Worm (Caenorhabditis elegans) whole organism, L4/young adult: ENCODE results near the gene R11G1.2.

Experiments
- W03F9.2 ChIP-seq: fragments of 150-350 bp; optimal IDR thresholded peaks from 2 replicates; lab custom pipeline; 2014; ENCODE audit warnings: missing biosample characterization, missing genetic modification characterization
- dao-5 ChIP-seq: sonication (generic microtip); optimal IDR thresholded peaks from 2 replicates; lab custom pipeline; 2016; ENCODE audit warnings: missing genotype, missing genetic modification characterization, moderate library complexity, missing compliant biosample characterization
- him-1 ChIP-seq: sonication (generic microtip); optimal IDR thresholded peaks from 2 replicates; lab custom pipeline; 2016; ENCODE audit warnings: missing genotype, missing genetic modification reagents, missing genetic modification characterization, missing compliant biosample characterization

R11G1.2 gene

DNA sequence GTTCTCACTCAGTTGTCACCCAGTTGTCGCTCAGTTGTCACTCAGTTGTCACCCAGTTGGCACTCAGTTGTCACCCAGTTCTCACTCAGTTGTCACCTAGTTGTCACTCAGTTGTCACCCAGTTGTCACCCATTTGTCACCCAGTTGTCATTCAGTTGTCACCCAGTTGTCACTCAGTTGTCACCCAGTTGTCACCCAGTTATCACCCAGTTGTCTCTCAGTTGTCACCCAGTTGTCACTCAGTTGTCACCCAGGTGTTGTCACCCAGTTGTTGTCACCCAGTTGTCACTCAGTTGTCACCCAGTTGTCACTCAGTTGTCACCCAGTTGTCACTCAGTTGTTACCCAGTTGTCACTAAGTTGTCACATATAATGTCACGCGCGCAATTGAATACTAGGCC, 18.9 kb upstream of the R11G1.2 start:
- TF ChIP-seq dao-5 (tag; lab: Kevin White, UChicago) (no peak), W03F9.2 (tag; lab: Kevin White, UChicago) (no peak), him-1 (tag; lab: Kevin White, UChicago) (no peak)

DNA sequence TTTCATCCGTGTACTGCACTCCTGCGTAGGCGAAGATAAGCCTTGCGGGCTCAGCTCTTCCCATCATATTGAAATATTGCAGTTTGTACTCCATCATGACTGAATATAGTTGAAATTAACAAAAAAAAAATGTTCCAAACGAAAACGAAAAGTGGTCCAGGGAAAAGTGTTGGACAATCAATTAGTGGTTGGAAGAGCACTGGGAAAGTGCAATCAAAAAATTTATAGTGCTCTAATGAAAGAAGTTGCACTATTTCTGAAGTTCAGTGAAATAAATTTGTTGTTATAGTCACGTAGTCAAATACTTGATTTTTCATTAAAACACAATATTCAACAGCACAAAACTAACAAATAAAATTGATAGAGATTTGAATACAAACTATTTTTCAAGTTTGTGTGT, 16.8 kb upstream of the R11G1.2 start, which contains the start of gene gst-11:
Gene gst-11 (minus strand): TSS at position 101 of the 400 bp plus-strand sequence.
- TF ChIP-seq W03F9.2 (tag; lab: Kevin White, UChicago): no peak
- TF ChIP-seq dao-5 (tag; lab: Kevin White, UChicago): no peak
- TF ChIP-seq him-1 (tag; lab: Kevin White, UChicago): no peak

DNA sequence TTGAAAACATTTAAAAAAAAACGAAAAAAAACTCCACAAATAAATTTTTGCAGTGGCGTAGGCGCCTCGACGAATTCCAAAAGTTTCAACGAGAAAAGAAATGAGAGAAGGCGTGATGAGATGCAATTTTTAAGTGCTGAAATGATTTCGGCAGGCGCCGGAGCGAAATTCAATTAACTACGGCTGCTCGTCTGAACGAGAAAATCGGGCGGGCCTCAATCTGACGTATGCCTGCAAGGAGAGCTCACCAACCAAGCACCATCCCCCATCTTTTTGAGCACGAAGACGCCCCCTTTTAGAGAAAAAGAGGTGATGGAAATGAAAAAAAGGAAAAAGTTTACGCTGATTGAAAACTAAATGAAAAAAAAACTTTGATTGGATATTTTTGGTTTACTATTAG, 15.6 kb upstream of the R11G1.2 start:
- TF ChIP-seq dao-5 (tag; lab: Kevin White, UChicago): no peak
- TF ChIP-seq W03F9.2 (tag; lab: Kevin White, UChicago): no peak
- TF ChIP-seq him-1 (tag; lab: Kevin White, UChicago): no peak

ce11 chrX:3644796-3645195, 5.6 kb upstream of the R11G1.2 start, which contains the start of gene tmem-24:
Gene tmem-24, minus strand, starts transcription at chrX:3644896.
- TF ChIP-seq dao-5 (tag; lab: Kevin White, UChicago) (no peak), him-1 (tag; lab: Kevin White, UChicago) (no peak), W03F9.2 (tag; lab: Kevin White, UChicago) (no peak)

DNA sequence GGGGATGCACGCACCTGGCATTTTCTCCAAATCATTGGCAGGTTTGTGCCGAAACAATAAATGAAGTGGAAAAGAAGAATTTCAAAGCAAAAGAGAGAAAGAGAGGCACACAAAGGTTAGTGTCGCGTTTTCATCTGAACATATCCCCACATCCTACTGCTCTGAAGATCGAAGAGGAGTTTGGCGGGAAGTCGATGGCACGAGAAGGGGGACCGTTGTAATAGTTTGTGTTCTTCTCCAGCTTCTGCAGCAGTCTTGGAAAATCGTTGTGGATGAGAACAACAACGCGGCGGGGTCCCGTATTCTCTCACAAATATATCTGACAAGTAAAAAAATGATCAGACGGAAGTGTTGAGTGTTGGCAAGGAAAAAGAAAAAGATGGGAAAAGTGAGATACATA, 4.5 kb upstream of the R11G1.2 start:
- TF ChIP-seq him-1 (tag; lab: Kevin White, UChicago): no peak

DNA sequence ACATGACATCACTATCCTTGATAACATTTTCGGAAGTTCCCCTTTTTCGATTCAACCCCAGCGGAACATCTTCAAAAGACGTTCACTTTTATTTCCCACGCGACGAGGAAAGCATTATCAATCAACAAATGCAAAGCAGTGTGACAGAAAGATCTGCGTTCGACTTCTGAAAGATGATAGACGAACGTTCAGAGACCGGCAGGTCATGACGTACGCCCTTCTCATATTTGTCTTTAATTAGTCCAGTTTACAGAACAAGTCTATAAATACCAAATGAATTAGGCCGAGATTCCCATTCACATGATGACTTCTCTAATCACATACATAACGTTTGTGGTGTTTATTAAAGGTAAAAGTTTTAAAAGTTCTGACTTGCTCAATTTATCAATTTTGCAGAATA, 4.2 kb downstream of the R11G1.2 start, which contains the start of gene R11G1.11:
Gene R11G1.11 (plus strand): TSS at position 301 of the 400 bp plus-strand sequence.
- no peak for TF ChIP-seq him-1 (tag; lab: Kevin White, UChicago)
- no peak for TF ChIP-seq W03F9.2 (tag; lab: Kevin White, UChicago)

ce11 chrX:3655972-3656371, 5.6 kb downstream of the R11G1.2 start, which contains the start of gene R11G1.7:
Gene R11G1.7, plus strand, starts transcription at chrX:3656272.
- TF ChIP-seq dao-5 (tag; lab: Kevin White, UChicago) (no peak), him-1 (tag; lab: Kevin White, UChicago) (no peak), W03F9.2 (tag; lab: Kevin White, UChicago) (no peak)

DNA sequence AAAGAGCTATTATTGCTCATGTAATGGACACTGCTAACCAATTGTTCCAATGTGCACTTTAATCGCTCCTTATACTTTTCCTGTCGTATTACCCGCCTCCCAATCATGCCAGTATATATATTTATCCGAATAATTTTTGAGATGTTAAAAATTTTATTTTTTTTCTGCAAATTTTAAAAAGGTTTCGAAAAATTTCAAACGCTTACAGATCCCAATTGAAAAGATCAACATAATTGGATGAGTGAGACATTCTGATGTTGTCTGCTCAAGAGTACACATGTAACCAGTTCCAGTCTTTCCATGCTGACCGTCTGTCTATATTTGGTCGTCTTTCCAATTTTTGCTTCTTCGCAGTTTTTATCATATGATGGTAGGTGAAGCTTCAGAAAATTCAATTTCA, 8.8 kb downstream of the R11G1.2 start, which contains the start of gene R11G1.1:
Gene R11G1.1 (plus strand): TSS at position 301 of the 400 bp plus-strand sequence.
- TF ChIP-seq dao-5 (tag; lab: Kevin White, UChicago) (no peak), W03F9.2 (tag; lab: Kevin White, UChicago) (no peak), him-1 (tag; lab: Kevin White, UChicago) (no peak)

DNA sequence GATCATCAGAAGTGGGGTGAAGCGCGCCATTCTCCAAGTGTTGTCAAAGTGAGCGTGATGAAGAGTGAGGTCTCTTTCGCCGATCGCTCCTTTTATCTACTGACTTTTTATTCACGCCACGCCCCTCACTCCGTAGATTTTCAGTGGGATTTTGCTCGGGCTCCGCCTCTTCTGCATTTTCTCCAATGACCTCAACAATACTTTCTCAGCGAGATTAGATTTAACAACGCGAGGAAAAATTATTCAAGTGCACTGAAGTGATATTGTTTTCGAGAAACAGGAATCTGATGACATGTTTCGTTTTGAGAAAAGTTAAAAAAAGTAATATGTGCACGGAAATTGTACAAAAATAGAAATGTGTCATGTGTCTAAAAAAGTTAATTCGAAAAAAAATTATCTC, 18.4 kb downstream of the R11G1.2 start, which contains the start of gene snet-1:
Gene snet-1 (minus strand): TSS at position 101 of the 400 bp plus-strand sequence.
- TF ChIP-seq him-1 (tag; lab: Kevin White, UChicago) (no peak), dao-5 (tag; lab: Kevin White, UChicago) (no peak), W03F9.2 (tag; lab: Kevin White, UChicago) (no peak)

DNA sequence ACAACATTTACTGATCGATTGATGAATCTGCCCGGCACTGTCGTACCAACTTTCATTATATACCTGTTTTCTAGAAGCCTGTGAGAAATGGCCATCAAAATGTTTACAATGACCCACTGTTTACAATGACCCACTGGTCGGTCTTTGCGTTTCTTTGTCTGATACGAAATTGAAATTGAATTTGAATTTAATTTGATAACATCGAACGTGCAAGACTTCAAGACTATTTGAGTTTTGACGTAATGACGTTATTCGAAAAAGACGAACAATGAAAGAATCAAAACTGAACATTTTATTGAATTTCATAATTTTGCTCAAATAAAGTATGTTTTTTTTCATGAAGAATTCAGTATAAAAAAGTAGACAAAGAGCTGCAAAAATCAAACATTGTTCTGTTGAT, 21.6 kb downstream of the R11G1.2 start, which contains the start of gene C02F12.5:
Gene C02F12.5 (minus strand): TSS at position 101 of the 400 bp plus-strand sequence.
- TF ChIP-seq dao-5 (tag; lab: Kevin White, UChicago): no peak
- no peak for TF ChIP-seq W03F9.2 (tag; lab: Kevin White, UChicago)
- TF ChIP-seq him-1 (tag; lab: Kevin White, UChicago): no peak

DNA sequence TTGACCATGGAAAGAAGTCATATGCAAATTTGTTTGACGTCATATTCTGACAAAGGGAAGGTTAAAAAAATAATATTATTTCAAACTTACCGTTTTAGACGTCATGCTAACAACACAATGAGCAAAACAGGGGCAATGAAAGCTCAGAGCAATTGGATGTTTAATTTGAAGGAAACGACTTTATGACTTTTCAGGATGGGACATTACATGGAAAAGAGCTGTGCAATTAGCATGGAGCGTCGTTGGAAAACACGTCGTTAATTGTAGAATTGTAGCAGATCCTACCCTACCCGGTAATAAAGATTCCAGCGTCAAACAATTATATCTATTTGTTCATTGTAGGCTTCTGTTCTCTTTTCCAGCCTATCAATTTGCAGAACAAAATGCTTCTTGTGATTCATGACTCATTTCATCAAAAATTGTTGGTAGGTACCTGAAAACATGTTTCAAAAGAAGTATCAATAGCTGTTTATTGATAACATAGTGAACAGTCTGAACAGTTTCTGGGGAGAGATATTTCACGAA, 23.2 kb downstream of the R11G1.2 start, which contains the start of gene ceh-63:
Gene ceh-63 (minus strand): TSS at position 475 of the 525 bp plus-strand sequence.
- no peak for TF ChIP-seq W03F9.2 (tag; lab: Kevin White, UChicago)
- no peak for TF ChIP-seq dao-5 (tag; lab: Kevin White, UChicago)
- no peak for TF ChIP-seq him-1 (tag; lab: Kevin White, UChicago)

DNA sequence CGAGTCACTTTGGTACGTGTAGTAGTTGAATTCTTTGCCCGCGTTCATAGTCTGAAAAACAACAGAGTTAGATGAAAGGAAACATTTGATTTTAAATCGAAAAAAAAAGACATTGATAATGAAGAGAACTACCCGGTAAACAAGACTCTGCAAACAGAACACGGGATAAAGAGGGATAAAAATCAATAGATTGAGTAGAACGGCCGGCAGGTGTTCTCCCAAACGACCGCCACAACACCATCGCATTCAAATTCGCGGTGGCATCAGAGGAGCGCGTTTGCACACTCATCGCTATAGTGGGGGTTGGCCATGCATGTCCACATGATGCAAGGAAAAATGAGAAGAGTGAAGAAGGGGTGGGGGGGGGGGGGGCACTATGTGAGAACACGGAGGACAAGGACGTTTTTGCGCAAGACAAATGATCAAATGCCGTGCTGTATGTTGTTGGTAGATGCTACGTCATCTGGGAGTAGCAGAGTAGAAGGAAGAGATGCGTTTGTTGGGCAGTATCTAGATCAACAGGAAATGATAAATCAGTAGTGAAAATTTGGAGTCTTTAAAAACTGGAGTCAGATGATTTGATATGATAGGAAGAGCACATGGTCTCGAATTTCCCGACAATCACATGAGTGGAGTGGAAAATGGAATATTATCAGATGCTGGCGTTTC, 28.2 kb downstream of the R11G1.2 start, which contains the start of gene tag-52:
Gene tag-52 (minus strand): TSS at position 51 of the 669 bp plus-strand sequence.
- no peak for TF ChIP-seq him-1 (tag; lab: Kevin White, UChicago)
- TF ChIP-seq W03F9.2 (tag; lab: Kevin White, UChicago): no peak
- no peak for TF ChIP-seq dao-5 (tag; lab: Kevin White, UChicago)

DNA sequence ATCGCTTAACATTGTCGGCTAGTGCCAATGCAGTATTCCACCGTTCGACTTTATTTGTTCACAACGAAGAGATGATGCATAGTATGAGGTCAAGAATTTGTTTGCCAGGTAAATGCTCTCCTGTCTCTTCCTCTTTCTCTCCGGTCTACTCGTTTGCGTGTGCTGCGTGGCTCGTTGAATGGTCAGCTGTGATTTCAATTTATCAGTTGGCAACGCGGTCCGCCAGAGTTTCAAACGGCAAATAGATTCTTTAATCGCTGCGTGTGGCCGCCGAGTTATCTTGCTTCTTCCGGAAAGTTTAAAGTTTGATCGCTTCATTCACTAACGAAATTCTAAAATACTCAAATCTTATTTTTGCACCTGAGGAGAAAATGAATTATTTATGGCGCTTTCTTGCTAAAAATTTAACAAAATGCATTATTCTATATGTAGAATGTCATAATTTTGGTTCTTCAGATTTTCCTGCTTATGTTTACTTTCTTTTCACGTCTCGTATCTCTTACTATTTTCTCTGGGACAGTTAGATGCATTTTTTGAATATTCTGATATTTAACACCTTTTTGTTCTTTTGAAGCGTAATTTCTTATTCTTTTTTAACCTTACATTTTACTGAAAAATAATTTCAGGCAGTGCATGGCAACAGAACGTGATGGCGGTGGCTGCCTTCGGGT, 30.3 kb downstream of the R11G1.2 start, which contains the start of gene tsp-17:
Gene tsp-17 (plus strand): TSS at position 621 of the 671 bp plus-strand sequence.
- no peak for TF ChIP-seq W03F9.2 (tag; lab: Kevin White, UChicago)
- no peak for TF ChIP-seq dao-5 (tag; lab: Kevin White, UChicago)
- no peak for TF ChIP-seq him-1 (tag; lab: Kevin White, UChicago)
